Worm (Caenorhabditis elegans): ENCODE results near the gene pud-1.2.

Gene pud-1.2

ce11 chrV:2285107-2285506, 37.3 kb downstream of the pud-1.2 start, which contains the start of gene nhr-227:
Gene nhr-227 (plus strand): TSS chrV:2285432.
- TF ChIP-seq pag-3 (tag; optimal IDR thresholded peaks at IDR 0.05; ENCODE audit: borderline replicate concordance) (no peak), pat-9 (tag; optimal IDR thresholded peaks at IDR 0.05) (no peak), ceh-14 (tag; optimal IDR thresholded peaks at IDR 0.05) (no peak), pqm-1 (tag; optimal IDR thresholded peaks at IDR 0.05) (no peak), ceh-48 (tag; optimal IDR thresholded peaks at IDR 0.05) (no peak)

- no peak for TF ChIP-seq elt-2 (tag; optimal IDR thresholded peaks at IDR 0.05)
- TF ChIP-seq ceh-31 (tag; optimal IDR thresholded peaks at IDR 0.05), result peak; percentile 22
- TF ChIP-seq pros-1 (tag; optimal IDR thresholded peaks at IDR 0.05), result no peak
- TF ChIP-seq eyg-1 (tag; optimal IDR thresholded peaks at IDR 0.05), result no peak
- no peak for TF ChIP-seq ceh-48 (tag; optimal IDR thresholded peaks at IDR 0.05)
- TF ChIP-seq hlh-8 (tag; optimal IDR thresholded peaks at IDR 0.05), result no peak
- no peak for TF ChIP-seq zip-5 (tag; optimal IDR thresholded peaks at IDR 0.05)
- no peak for TF ChIP-seq rnt-1 (tag; optimal IDR thresholded peaks at IDR 0.05)
- TF ChIP-seq unc-42 (tag; optimal IDR thresholded peaks at IDR 0.05), result peak; percentile 13
- no peak for TF ChIP-seq gmeb-2 (tag; optimal IDR thresholded peaks at IDR 0.05)
- no peak for TF ChIP-seq hlh-13 (GFP tag; optimal IDR thresholded peaks at IDR 0.05)
- TF ChIP-seq ahr-1 (tag; optimal IDR thresholded peaks at IDR 0.05), result no peak
- no peak for TF ChIP-seq ceh-6 (GFP tag; optimal IDR thresholded peaks at IDR 0.05)
- TF ChIP-seq C08G9.2 (tag; optimal IDR thresholded peaks at IDR 0.05), result no peak
- no peak for TF ChIP-seq ceh-18 (tag; optimal IDR thresholded peaks at IDR 0.05)
- no peak for TF ChIP-seq sdc-2 (tag; optimal IDR thresholded peaks at IDR 0.05)
- TF ChIP-seq tbx-7 (tag; optimal IDR thresholded peaks at IDR 0.05), result no peak
- peak; percentile 6 for TF ChIP-seq tbx-2 (tag; optimal IDR thresholded peaks at IDR 0.05)
- no peak for TF ChIP-seq odd-2 (tag; optimal IDR thresholded peaks at IDR 0.05)
- TF ChIP-seq che-1 (tag; optimal IDR thresholded peaks at IDR 0.05), result no peak
- no peak for TF ChIP-seq C38D4.7 (GFP tag; optimal IDR thresholded peaks at IDR 0.05)
- no peak for TF ChIP-seq dmd-4 (tag; optimal IDR thresholded peaks at IDR 0.05; ENCODE audit: borderline replicate concordance)
- TF ChIP-seq pat-9 (tag; optimal IDR thresholded peaks at IDR 0.05), result no peak
- TF ChIP-seq ceh-9 (tag; optimal IDR thresholded peaks at IDR 0.05), result no peak
- TF ChIP-seq ceh-14 (tag; optimal IDR thresholded peaks at IDR 0.05), result no peak
- TF ChIP-seq hlh-30 (tag; optimal IDR thresholded peaks at IDR 0.05; ENCODE audit: insufficient read depth), result no peak
- TF ChIP-seq ceh-2 (tag; optimal IDR thresholded peaks at IDR 0.05), result peak; percentile 4
- no peak for TF ChIP-seq npax-4 (tag; optimal IDR thresholded peaks at IDR 0.05)
- no peak for TF ChIP-seq unc-55 (GFP tag; optimal IDR thresholded peaks at IDR 0.05)
- no peak for TF ChIP-seq unc-86 (tag; optimal IDR thresholded peaks at IDR 0.05)
- no peak for TF ChIP-seq madf-2 (tag; optimal IDR thresholded peaks at IDR 0.05)
- no peak for TF ChIP-seq mec-3 (tag; optimal IDR thresholded peaks at IDR 0.05; ENCODE audit: borderline replicate concordance)
- no peak for TF ChIP-seq pha-4 (tag; optimal IDR thresholded peaks at IDR 0.05)
- TF ChIP-seq elt-4 (tag; optimal IDR thresholded peaks at IDR 0.05), result no peak
- no peak for TF ChIP-seq sox-2 (GFP tag; IDR thresholded peaks at IDR 0.05)
- TF ChIP-seq nfya-1 (tag; optimal IDR thresholded peaks at IDR 0.05), result peak; percentile 3
- TF ChIP-seq K09A11.1 (tag; optimal IDR thresholded peaks at IDR 0.05; ENCODE audit: insufficient read depth), result no peak
- TF ChIP-seq ceh-45 (GFP tag; IDR thresholded peaks at IDR 0.05), result no peak
- TF ChIP-seq lim-6 (tag; optimal IDR thresholded peaks at IDR 0.05), result no peak
- TF ChIP-seq dve-1 (tag; optimal IDR thresholded peaks at IDR 0.05), result peak; percentile 29
- no peak for TF ChIP-seq fax-1 (tag; optimal IDR thresholded peaks at IDR 0.05)
- TF ChIP-seq lin-11 (tag; optimal IDR thresholded peaks at IDR 0.05), result no peak
- no peak for TF ChIP-seq pha-2 (tag; optimal IDR thresholded peaks at IDR 0.05)
- TF ChIP-seq fkh-10 (GFP tag; optimal IDR thresholded peaks at IDR 0.05), result no peak
- peak; percentile 18 for TF ChIP-seq pax-1 (tag; optimal IDR thresholded peaks at IDR 0.05)
- no peak for TF ChIP-seq K02D7.2 (tag; optimal IDR thresholded peaks at IDR 0.05)
- TF ChIP-seq Y22D7AL.16 (tag; optimal IDR thresholded peaks at IDR 0.05), result no peak
- no peak for TF ChIP-seq pag-3 (tag; optimal IDR thresholded peaks at IDR 0.05; ENCODE audit: borderline replicate concordance)
- TF ChIP-seq syd-9 (tag; optimal IDR thresholded peaks at IDR 0.05), result no peak
- no peak for TF ChIP-seq nhr-232 (tag; optimal IDR thresholded peaks at IDR 0.05)
Observed at ce11 chrV:2281499-2281898, 40.9 kb downstream of the pud-1.2 start, which contains the start of gene nhr-228. Gene nhr-228 (plus strand): TSS chrV:2281759.

Measured in whole organism, late embryonic.